Fruit fly (Drosophila melanogaster) whole organism, embryonic: ENCODE results near the gene bab2.

ENCODE experiments used
- Ada2b ChIP-seq: fragments of 200-800 bp; sonication (Bioruptor generic); IDR thresholded peaks from 2 replicates; pipeline ENCODE4 v1.3.6; 2022; ENCODE audit warnings: missing biosample characterization, missing genetic modification characterization
- Awh ChIP-seq: fragments of 200-800 bp; sonication (Bioruptor generic); IDR thresholded peaks from 2 replicates; pipeline ENCODE4, ENCODE4 v1.3.6; 2022; ENCODE audit warnings: missing biosample characterization, missing genetic modification characterization
- CG10274 ChIP-seq: fragments of 200-800 bp; sonication (Bioruptor generic); optimal IDR thresholded peaks from 3 replicates; lab custom pipeline; 2017; ENCODE audit warnings: missing biosample characterization, mild to moderate bottlenecking, missing genetic modification characterization
- CG10366 ChIP-seq: fragments of 200-800 bp; sonication (Bioruptor generic); IDR thresholded peaks from 2 replicates; pipeline ENCODE4 v1.3.6; 2022; ENCODE audit warnings: missing biosample characterization, missing genetic modification characterization
- CG11504 ChIP-seq: fragments of 200-800 bp; sonication (Bioruptor generic); optimal IDR thresholded peaks from 3 replicates; lab custom pipeline; 2019; ENCODE audit warnings: missing biosample characterization, mild to moderate bottlenecking, missing genetic modification characterization, moderate library complexity
- CG12769 ChIP-seq: fragments of 200-800 bp; sonication (Bioruptor generic); optimal IDR thresholded peaks from 2 replicates; lab custom pipeline; 2019; ENCODE audit warnings: missing biosample characterization, mild to moderate bottlenecking, missing genetic modification characterization, moderate library complexity
- CG12942 ChIP-seq: fragments of 200-800 bp; sonication (Bioruptor generic); optimal IDR thresholded peaks from 3 replicates; lab custom pipeline; 2016; ENCODE audit warnings: missing biosample characterization, missing genetic modification characterization
- CG13123 ChIP-seq: fragments of 200-800 bp; sonication (Bioruptor generic); optimal IDR thresholded peaks from 2 replicates; lab custom pipeline; 2016; ENCODE audit warnings: missing biosample characterization, missing genetic modification characterization
- CG14441 ChIP-seq: fragments of 200-800 bp; sonication (Bioruptor generic); IDR thresholded peaks from 2 replicates; pipeline ENCODE4 v1.3.6; 2022; ENCODE audit warnings: missing biosample characterization, missing genetic modification characterization
- CG15479 ChIP-seq: fragments of 200-800 bp; sonication (Bioruptor generic); optimal IDR thresholded peaks from 3 replicates; lab custom pipeline; 2019; ENCODE audit warnings: missing biosample characterization, mild to moderate bottlenecking, missing genetic modification characterization, moderate library complexity
- CG17359 ChIP-seq: fragments of 200-800 bp; sonication (Bioruptor generic); optimal IDR thresholded peaks from 3 replicates; lab custom pipeline; 2018; ENCODE audit warnings: missing biosample characterization, mild to moderate bottlenecking, missing genetic modification characterization, moderate library complexity
- CG18476 ChIP-seq: fragments of 200-800 bp; sonication (Bioruptor generic); optimal IDR thresholded peaks from 2 replicates; lab custom pipeline; 2016; ENCODE audit warnings: missing biosample characterization, mild to moderate bottlenecking, missing genetic modification characterization
- CG2678 ChIP-seq: fragments of 200-800 bp; sonication (Bioruptor generic); optimal IDR thresholded peaks from 3 replicates; lab custom pipeline; 2019; ENCODE audit warnings: missing biosample characterization, mild to moderate bottlenecking, missing genetic modification characterization, moderate library complexity
- CG31224 ChIP-seq: fragments of 200-800 bp; sonication (Bioruptor generic); IDR thresholded peaks from 2 replicates; pipeline ENCODE4 v1.3.6; 2022; ENCODE audit warnings: missing biosample characterization, missing genetic modification characterization
- CG32532 ChIP-seq: fragments of 200-800 bp; sonication (Bioruptor generic); IDR thresholded peaks from 2 replicates; pipeline ENCODE4 v1.3.6; 2022; ENCODE audit warnings: missing biosample characterization, missing genetic modification characterization
- CG32767 ChIP-seq: fragments of 200-800 bp; sonication (Bioruptor generic); IDR thresholded peaks from 2 replicates; pipeline ENCODE4 v1.3.6; 2022; ENCODE audit warnings: missing biosample characterization, missing genetic modification characterization
- CG3838 ChIP-seq: fragments of 200-800 bp; sonication (Bioruptor generic); optimal IDR thresholded peaks from 3 replicates; lab custom pipeline; 2016; ENCODE audit warnings: missing biosample characterization, missing genetic modification characterization
- CG4617 ChIP-seq: fragments of 200-800 bp; sonication (Bioruptor generic); optimal IDR thresholded peaks from 3 replicates; lab custom pipeline; 2016; ENCODE audit warnings: missing biosample characterization, missing genetic modification characterization, borderline replicate concordance
- CG6254 ChIP-seq: fragments of 200-800 bp; sonication (Bioruptor generic); optimal IDR thresholded peaks from 3 replicates; lab custom pipeline; 2017; ENCODE audit warnings: mild to moderate bottlenecking, missing biosample characterization, missing genetic modification reagents, missing genetic modification characterization
- CG8388 ChIP-seq: fragments of 200-800 bp; sonication (Bioruptor generic); optimal IDR thresholded peaks from 2 replicates; lab custom pipeline; 2019; ENCODE audit warnings: missing biosample characterization, mild to moderate bottlenecking, missing genetic modification characterization, moderate library complexity
- Doc3 ChIP-seq: fragments of 200-800 bp; sonication (Bioruptor generic); IDR thresholded peaks from 3 replicates; pipeline ENCODE4 v1.3.6; 2022; ENCODE audit warnings: missing biosample characterization, missing genetic modification characterization; ENCODE audit not compliant: partially characterized antibody
- E2f2 ChIP-seq: fragments of 200-800 bp; sonication (Bioruptor generic); IDR thresholded peaks from 2 replicates; pipeline ENCODE4 v1.3.6; 2022; ENCODE audit warnings: missing biosample characterization, missing genetic modification characterization
- Elba2 ChIP-seq: fragments of 200-800 bp; sonication (Bioruptor generic); optimal IDR thresholded peaks from 3 replicates; lab custom pipeline; 2016; ENCODE audit warnings: missing biosample characterization, missing genetic modification characterization
- Ets65A ChIP-seq: fragments of 200-800 bp; sonication (Bioruptor generic); peaks from one replicate; lab custom pipeline; 2016; ENCODE audit warnings: missing biosample characterization, missing genetic modification characterization
- GATAe ChIP-seq: fragments of 200-800 bp; sonication (Bioruptor generic); conservative IDR thresholded peaks from 2 replicates; pipeline ENCODE4 v1.3.6; 2022; ENCODE audit warnings: missing biosample characterization, missing genetic modification characterization
- Gug ChIP-seq: fragments of 200-800 bp; sonication (Bioruptor generic); IDR thresholded peaks from 4 replicates; pipeline ENCODE4 v1.3.6; 2022; ENCODE audit warnings: missing biosample characterization, missing genetic modification characterization
- Hr3 ChIP-seq: fragments of 200-800 bp; sonication (Bioruptor generic); optimal IDR thresholded peaks from 3 replicates; lab custom pipeline; 2016; ENCODE audit warnings: missing biosample characterization, missing genetic modification characterization
- Med ChIP-seq: fragments of 200-800 bp; sonication (Bioruptor generic); peaks from one replicate; lab custom pipeline; 2016; ENCODE audit warnings: missing biosample characterization, missing genetic modification characterization, mild to moderate bottlenecking, inconsistent platforms, moderate library complexity
- Myb ChIP-seq: fragments of 200-800 bp; sonication (Bioruptor generic); optimal IDR thresholded peaks from 2 replicates; lab custom pipeline; 2016; ENCODE audit warnings: missing biosample characterization, missing genetic modification characterization
- Ssrp ChIP-seq: fragments of 200-800 bp; sonication (Bioruptor generic); optimal IDR thresholded peaks from 2 replicates; lab custom pipeline; 2018; ENCODE audit warnings: missing biosample characterization, mild to moderate bottlenecking, missing genetic modification characterization, moderate library complexity
- Vsx1 ChIP-seq: fragments of 200-800 bp; sonication (Bioruptor generic); optimal IDR thresholded peaks from 2 replicates; lab custom pipeline; 2017; ENCODE audit warnings: missing biosample characterization, mild to moderate bottlenecking, missing genetic modification characterization, missing genetic modification reagents
- abd-A ChIP-seq: fragments of 200-800 bp; sonication (Bioruptor generic); optimal IDR thresholded peaks from 3 replicates; lab custom pipeline; 2019; ENCODE audit warnings: missing biosample characterization, mild to moderate bottlenecking, missing genetic modification characterization, moderate library complexity
- amos ChIP-seq: fragments of 200-800 bp; sonication (Bioruptor generic); IDR thresholded peaks from 2 replicates; pipeline ENCODE4 v1.3.6; 2022; ENCODE audit warnings: missing biosample characterization, missing genetic modification characterization; ENCODE audit not compliant: partially characterized antibody
- chm ChIP-seq: fragments of 200-800 bp; sonication (Bioruptor generic); IDR thresholded peaks from 2 replicates; pipeline ENCODE4 v1.3.6; 2022; ENCODE audit warnings: missing biosample characterization, missing genetic modification characterization
- ci ChIP-seq: fragments of 200-800 bp; sonication (Bioruptor generic); IDR thresholded peaks from 3 replicates; pipeline ENCODE4 v1.3.6; 2022; ENCODE audit warnings: missing biosample characterization, missing genetic modification characterization
- crc ChIP-seq: fragments of 200-800 bp; sonication (Bioruptor generic); optimal IDR thresholded peaks from 2 replicates; lab custom pipeline; 2016; ENCODE audit warnings: missing biosample characterization, missing genetic modification characterization
- dan ChIP-seq: fragments of 200-800 bp; sonication (Bioruptor generic); IDR thresholded peaks from 2 replicates; pipeline ENCODE4 v1.3.6; 2022; ENCODE audit warnings: missing biosample characterization, missing genetic modification characterization
- dmrt99B ChIP-seq: fragments of 200-800 bp; sonication (Bioruptor generic); optimal IDR thresholded peaks from 2 replicates; lab custom pipeline; 2018; ENCODE audit warnings: missing biosample characterization, mild to moderate bottlenecking, missing genetic modification characterization, moderate library complexity
- eve ChIP-seq, 2 experiments: fragments of >200 bp; optimal IDR thresholded peaks; 2 replicates each; lab custom pipeline; 2017; ENCODE audit warnings: missing biosample characterization in 2 of 2, missing genetic modification characterization in 2 of 2
- hbn ChIP-seq: fragments of 200-800 bp; sonication (Bioruptor generic); IDR thresholded peaks from 2 replicates; pipeline ENCODE4 v1.3.6; 2022; ENCODE audit warnings: missing biosample characterization, missing genetic modification characterization; ENCODE audit not compliant: partially characterized antibody
- nau ChIP-seq: fragments of 200-800 bp; sonication (Bioruptor generic); optimal IDR thresholded peaks from 3 replicates; lab custom pipeline; 2017; ENCODE audit warnings: missing biosample characterization, mild to moderate bottlenecking, missing genetic modification characterization, missing genetic modification reagents
- otp ChIP-seq: fragments of 200-800 bp; sonication (Bioruptor generic); IDR thresholded peaks from 3 replicates; pipeline ENCODE4, ENCODE4 v1.3.6; 2022; ENCODE audit warnings: missing biosample characterization, missing genetic modification characterization
- pita ChIP-seq: fragments of 200-800 bp; sonication (Bioruptor generic); optimal IDR thresholded peaks from 2 replicates; lab custom pipeline; 2017; ENCODE audit warnings: missing biosample characterization, mild to moderate bottlenecking, missing genetic modification characterization
- prd ChIP-seq, 3 experiments: fragments of >200 bp in 2 of 3; fragments of 200-800 bp in 1 of 3; sonication (Bioruptor generic) in 1 of 3; optimal IDR thresholded peaks in 2 of 3; IDR thresholded peaks in 1 of 3; 2 replicates in 2 of 3; 3 replicates in 1 of 3; pipeline versions ENCODE4 v1.3.6 to Lab custom; 2017 to 2022; ENCODE audit warnings: missing biosample characterization in 1 of 3, missing genetic modification characterization in 1 of 3
- scrt ChIP-seq: fragments of 200-800 bp; sonication (Bioruptor generic); optimal IDR thresholded peaks from 2 replicates; lab custom pipeline; 2018; ENCODE audit warnings: missing biosample characterization, mild to moderate bottlenecking, missing genetic modification characterization, moderate library complexity
- shn ChIP-seq: fragments of 200-800 bp; sonication (Bioruptor generic); optimal IDR thresholded peaks from 3 replicates; lab custom pipeline; 2016; ENCODE audit warnings: missing biosample characterization, missing genetic modification characterization
- sob ChIP-seq: fragments of 200-800 bp; sonication (Bioruptor generic); IDR thresholded peaks from 2 replicates; pipeline ENCODE4 v1.3.6; 2022; ENCODE audit warnings: missing biosample characterization, missing genetic modification characterization
- vvl ChIP-seq: fragments of 200-800 bp; sonication (Bioruptor generic); IDR thresholded peaks from 2 replicates; pipeline ENCODE4 v1.3.6; 2022; ENCODE audit warnings: missing biosample characterization, missing genetic modification characterization
- wdn ChIP-seq: fragments of 200-800 bp; sonication (Bioruptor generic); IDR thresholded peaks from 2 replicates; pipeline ENCODE4 v1.3.6; 2022; ENCODE audit warnings: missing biosample characterization, missing genetic modification characterization

bab2 gene

dm6 chr3L:1149230-1149629, 27.8 kb downstream of the bab2 start (continued):
- TF ChIP-seq Ssrp = no peak
- no peak for TF ChIP-seq hbn
- TF ChIP-seq CG10274 = no peak
- TF ChIP-seq Elba2 (GFP tag; lab: Kevin White, UChicago) = no peak

DNA sequence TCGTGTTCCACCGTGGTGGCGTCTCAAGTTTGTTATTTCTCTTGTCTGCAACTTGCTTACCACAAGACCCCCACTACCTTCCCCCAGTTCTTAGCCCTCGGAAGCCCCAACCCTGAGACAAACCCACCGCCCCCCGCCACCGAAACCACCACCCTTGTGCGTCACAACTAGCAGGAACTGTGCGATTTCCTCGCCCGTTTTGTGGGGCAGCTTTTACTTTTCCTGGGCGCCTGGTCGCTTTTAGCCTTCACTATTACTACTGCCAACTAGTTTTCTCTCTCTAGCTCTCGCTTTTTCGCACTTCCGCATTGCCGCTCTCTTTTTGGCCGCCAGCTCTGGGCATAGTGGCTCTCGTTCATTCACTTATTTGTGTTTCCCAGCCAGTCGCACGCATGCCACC, 30.6 kb downstream of the bab2 start:
- TF ChIP-seq abd-A (tag; lab: Kevin White, UChicago) (peak; percentile 78), CG31224 (GFP tag; lab: Robert Waterston, UW) (peak; percentile 97), CG32532 (GFP tag; lab: Robert Waterston, UW) (no peak), hbn (no peak), scrt (GFP tag; lab: Kevin White, UChicago) (peak; percentile 40), CG32767 (GFP tag; lab: Robert Waterston, UW) (no peak), CG12942 (no peak)

dm6 chr3L:1140539-1140938, 36.5 kb downstream of the bab2 start:
- no peak for TF ChIP-seq chm
- no peak for TF ChIP-seq amos (GFP tag; lab: Robert Waterston, UW)
- no peak for TF ChIP-seq ci (GFP tag; lab: Robert Waterston, UW)
- TF ChIP-seq dan (GFP tag; lab: Robert Waterston, UW) = no peak
- TF ChIP-seq eve (GFP tag; optimal IDR thresholded peaks at IDR 0.05; lab: Kevin White, UChicago) = no peak
- 0 out of 2 replicates have a peak, but pooled peaks have one; percentile 9 for TF ChIP-seq vvl (GFP tag; lab: Robert Waterston, UW)
- TF ChIP-seq dmrt99B = peak; percentile 9
- no peak for TF ChIP-seq CG13123 (GFP tag; lab: Kevin White, UChicago)
- no peak for TF ChIP-seq wdn (GFP tag; lab: Robert Waterston, UW)
- TF ChIP-seq otp (GFP tag; lab: Robert Waterston, UW) = no peak
- no peak for TF ChIP-seq CG4617
- TF ChIP-seq GATAe (GFP tag; lab: Robert Waterston, UW) = no peak
- TF ChIP-seq CG8388 = no peak
- TF ChIP-seq Ets65A = peak; percentile 1
- TF ChIP-seq Awh (GFP tag; lab: Robert Waterston, UW) = no peak
- TF ChIP-seq Gug (GFP tag; lab: Robert Waterston, UW) = no peak
- no peak for TF ChIP-seq Myb
- no peak for TF ChIP-seq CG12769 (tag; lab: Kevin White, UChicago)
- no peak for TF ChIP-seq crc (GFP tag; lab: Kevin White, UChicago)
- TF ChIP-seq Ada2b = no peak
- no peak for TF ChIP-seq pita (GFP tag; lab: Kevin White, UChicago)
- peak; percentile 1 for TF ChIP-seq CG11504
- TF ChIP-seq E2f2 (GFP tag; lab: Robert Waterston, UW) = no peak
- peak; percentile 9 for TF ChIP-seq CG2678 (tag; lab: Kevin White, UChicago)
- no peak for TF ChIP-seq shn (GFP tag; lab: Kevin White, UChicago)
- no peak for TF ChIP-seq Vsx1 (GFP tag; lab: Kevin White, UChicago)
- TF ChIP-seq nau (GFP tag; lab: Kevin White, UChicago) = no peak
- no peak for TF ChIP-seq prd (optimal IDR thresholded peaks at IDR 0.05; lab: Kevin White, UChicago)
- TF ChIP-seq prd (GFP tag; IDR thresholded peaks at IDR 0.05; lab: Robert Waterston, UW) = no peak
- TF ChIP-seq CG6254 (GFP tag; lab: Kevin White, UChicago) = no peak
- no peak for TF ChIP-seq CG18476
- TF ChIP-seq Doc3 (GFP tag; lab: Robert Waterston, UW) = no peak
- 0 out of 2 replicates have a peak, but pooled peaks have one; percentile 6 for TF ChIP-seq sob (GFP tag; lab: Robert Waterston, UW)
- TF ChIP-seq CG10366 (GFP tag; lab: Robert Waterston, UW) = no peak
- peak; percentile 70 for TF ChIP-seq Med
- TF ChIP-seq CG14441 (GFP tag; lab: Robert Waterston, UW) = no peak
- TF ChIP-seq CG17359 (tag; lab: Kevin White, UChicago) = peak; percentile 5
- no peak for TF ChIP-seq Hr3 (GFP tag; lab: Kevin White, UChicago)
- no peak for TF ChIP-seq CG15479 (GFP tag; lab: Kevin White, UChicago)
- no peak for TF ChIP-seq CG3838 (GFP tag; lab: Kevin White, UChicago)
